Worm (Caenorhabditis elegans): ENCODE data around the gene tars-1.
A peak's percentile ranks its signal among the peaks of the same experiment; 100 is the strongest.

ce11 chrII:11737347-11737746 is 41.9 kb upstream of the tars-1 start:
- TF ChIP-seq nhr-23 (tag; optimal IDR thresholded peaks at IDR 0.05) (peak; percentile 83), ZK546.5 (tag; optimal IDR thresholded peaks at IDR 0.05) (no peak), ceh-28 (tag; optimal IDR thresholded peaks at IDR 0.05) (no peak)

Data from whole organism, L3 larva.